Worm (Caenorhabditis elegans) whole organism, L4 larva: ENCODE results near the gene csa-1.

ENCODE experiments used
- F49E8.2 ChIP-seq: sonication (generic microtip); optimal IDR thresholded peaks from 2 replicates; lab custom pipeline; 2016; ENCODE audit warnings: missing compliant biosample characterization, mild to moderate bottlenecking, missing genetic modification characterization, borderline replicate concordance
- T20F7.1 ChIP-seq: fragments of 200-800 bp; sonication (Bioruptor generic); optimal IDR thresholded peaks from 2 replicates; lab custom pipeline; 2018; ENCODE audit warnings: mild to moderate bottlenecking, missing genetic modification characterization, missing compliant biosample characterization
- Y105C5A.15 ChIP-seq: fragments of 200-800 bp; sonication (Bioruptor generic); IDR thresholded peaks from 2 replicates; pipeline ENCODE4 v1.3.6; 2022; ENCODE audit warnings: missing genetic modification characterization, missing compliant biosample characterization
- Y75B8A.6 ChIP-seq: fragments of 200-800 bp; sonication (Bioruptor generic); IDR thresholded peaks from 2 replicates; pipeline ENCODE4 v1.3.6; 2022; ENCODE audit warnings: missing genetic modification reagents, missing genetic modification characterization, missing compliant biosample characterization
- aha-1 ChIP-seq: fragments of 150-350 bp; peaks from one replicate; lab custom pipeline; 2014; ENCODE audit warnings: missing biosample characterization, missing genetic modification characterization
- attf-4 ChIP-seq: sonication (generic microtip); optimal IDR thresholded peaks from 3 replicates; lab custom pipeline; 2017; ENCODE audit warnings: missing biosample characterization, missing genetic modification characterization
- ceh-20 ChIP-seq: fragments of 200-800 bp; sonication (Bioruptor generic); IDR thresholded peaks from 2 replicates; pipeline ENCODE4 v1.3.6; 2022; ENCODE audit warnings: missing genetic modification reagents, missing genetic modification characterization, missing compliant biosample characterization
- ceh-28 ChIP-seq: fragments of 150-350 bp; optimal IDR thresholded peaks from 2 replicates; lab custom pipeline; 2014; ENCODE audit warnings: missing biosample characterization, missing genetic modification reagents, missing genetic modification characterization
- ceh-32 ChIP-seq: sonication (generic microtip); optimal IDR thresholded peaks from 2 replicates; lab custom pipeline; 2016; ENCODE audit warnings: mild to moderate bottlenecking, missing genetic modification characterization, missing compliant biosample characterization; ENCODE audit not compliant: poor library complexity
- ces-1 ChIP-seq: fragments of 150-350 bp; sonication (generic microtip); optimal IDR thresholded peaks from 4 replicates; lab custom pipeline; 2014; ENCODE audit warnings: missing biosample characterization, missing genetic modification reagents, missing genetic modification characterization
- ctbp-1 ChIP-seq: fragments of 200-800 bp; sonication (Bioruptor generic); IDR thresholded peaks from 2 replicates; pipeline ENCODE4 v1.3.6; 2022; ENCODE audit warnings: missing genetic modification reagents, missing genetic modification characterization, missing compliant biosample characterization
- daf-16 ChIP-seq, 3 experiments: sonication (generic microtip); optimal IDR thresholded peaks; 2 replicates each; lab custom pipeline; 2016 to 2017; ENCODE audit warnings: missing genetic modification characterization in 3 of 3, missing genetic modification reagents in 3 of 3, mild to moderate bottlenecking in 2 of 3, missing compliant biosample characterization in 2 of 3, missing biosample characterization in 1 of 3, moderate library complexity in 1 of 3
- daf-8 ChIP-seq: fragments of 200-800 bp; sonication (Bioruptor generic); IDR thresholded peaks from 2 replicates; pipeline ENCODE4 v1.3.6; 2022; ENCODE audit warnings: missing genetic modification characterization, missing compliant biosample characterization
- dmd-8 ChIP-seq: fragments of 200-800 bp; sonication (Bioruptor generic); IDR thresholded peaks from 2 replicates; pipeline ENCODE4 v1.3.6; 2022; ENCODE audit warnings: missing genetic modification characterization, missing compliant biosample characterization
- dpl-1 ChIP-seq: fragments of 150-350 bp; optimal IDR thresholded peaks from 2 replicates; lab custom pipeline; 2014; ENCODE audit warnings: missing biosample characterization, missing genetic modification reagents, missing genetic modification characterization
- egl-27 ChIP-seq: sonication (generic microtip); optimal IDR thresholded peaks from 3 replicates; lab custom pipeline; 2017; ENCODE audit warnings: missing biosample characterization, missing genetic modification reagents, missing genetic modification characterization
- fos-1 ChIP-seq: fragments of 150-350 bp; optimal IDR thresholded peaks from 2 replicates; lab custom pipeline; 2014; ENCODE audit warnings: missing biosample characterization, missing genetic modification characterization
- gei-8 ChIP-seq: fragments of 200-800 bp; sonication (Bioruptor generic); optimal IDR thresholded peaks from 2 replicates; lab custom pipeline; 2018; ENCODE audit warnings: mild to moderate bottlenecking, missing genetic modification characterization, missing compliant biosample characterization
- hlh-11 ChIP-seq: fragments of 200-800 bp; sonication (Bioruptor generic); optimal IDR thresholded peaks from 2 replicates; lab custom pipeline; 2018; ENCODE audit warnings: mild to moderate bottlenecking, missing genetic modification characterization, missing compliant biosample characterization
- lim-7 ChIP-seq: fragments of 200-800 bp; sonication (Bioruptor generic); IDR thresholded peaks from 2 replicates; pipeline ENCODE4 v1.3.6; 2022; ENCODE audit warnings: missing genetic modification characterization, missing compliant biosample characterization
- lin-13 ChIP-seq: fragments of 150-350 bp; optimal IDR thresholded peaks from 2 replicates; lab custom pipeline; 2014; ENCODE audit warnings: missing biosample characterization, missing genetic modification reagents, missing genetic modification characterization
- lin-38 ChIP-seq: fragments of 200-800 bp; sonication (Bioruptor generic); IDR thresholded peaks from 2 replicates; pipeline ENCODE4 v1.3.6; 2022; ENCODE audit warnings: missing genetic modification reagents, missing genetic modification characterization, missing compliant biosample characterization
- lsy-2 ChIP-seq, 2 experiments: fragments of 150-350 bp in 1 of 2; sonication (generic microtip) in 1 of 2; optimal IDR thresholded peaks; 2 replicates each; lab custom pipeline; 2014 to 2017; ENCODE audit warnings: missing biosample characterization in 2 of 2, missing genetic modification characterization in 2 of 2
- mep-1 ChIP-seq: fragments of 150-350 bp; sonication (generic microtip); optimal IDR thresholded peaks from 3 replicates; lab custom pipeline; 2014; ENCODE audit warnings: missing biosample characterization, missing genetic modification characterization
- mxl-3 ChIP-seq: fragments of 200-800 bp; sonication (Bioruptor generic); optimal IDR thresholded peaks from 2 replicates; lab custom pipeline; 2018; ENCODE audit warnings: mild to moderate bottlenecking, missing genetic modification characterization, missing compliant biosample characterization
- nhr-11 ChIP-seq: fragments of 150-350 bp; optimal IDR thresholded peaks from 2 replicates; lab custom pipeline; 2014; ENCODE audit warnings: missing biosample characterization, missing genetic modification characterization
- nhr-76 ChIP-seq: fragments of 150-350 bp; optimal IDR thresholded peaks from 2 replicates; lab custom pipeline; 2014; ENCODE audit warnings: missing biosample characterization, missing genetic modification characterization
- nhr-77 ChIP-seq: fragments of 150-350 bp; optimal IDR thresholded peaks from 2 replicates; lab custom pipeline; 2014; ENCODE audit warnings: missing biosample characterization, missing genetic modification characterization
- pha-4 ChIP-seq, 2 experiments: fragments of 150-350 bp in 1 of 2; fragments of 200-800 bp in 1 of 2; sonication (Bioruptor generic) in 1 of 2; IDR thresholded peaks in 1 of 2; optimal IDR thresholded peaks in 1 of 2; 2 replicates each; pipeline versions ENCODE4 v1.3.6 to Lab custom; 2014 to 2022; ENCODE audit warnings: missing genetic modification characterization in 2 of 2, missing genetic modification reagents in 2 of 2, missing biosample characterization in 1 of 2, missing compliant biosample characterization in 1 of 2
- pqm-1 ChIP-seq: sonication (generic microtip); optimal IDR thresholded peaks from 2 replicates; lab custom pipeline; 2017; ENCODE audit warnings: missing biosample characterization, missing genetic modification characterization
- sdz-12 ChIP-seq: fragments of 200-800 bp; sonication (Bioruptor generic); optimal IDR thresholded peaks from 2 replicates; lab custom pipeline; 2018; ENCODE audit warnings: mild to moderate bottlenecking, missing genetic modification characterization, missing compliant biosample characterization
- spr-1 ChIP-seq: sonication (generic microtip); optimal IDR thresholded peaks from 2 replicates; lab custom pipeline; 2016; ENCODE audit warnings: mild to moderate bottlenecking, missing genetic modification characterization, missing compliant biosample characterization
- unc-62 ChIP-seq, 3 experiments: fragments of 150-350 bp in 1 of 3; sonication (generic microtip); optimal IDR thresholded peaks in 2 of 3; peaks in 1 of 3; 1 replicate in 1 of 3; 2 replicates in 2 of 3; lab custom pipeline; 2014 to 2017; ENCODE audit warnings: missing biosample characterization in 3 of 3, missing genetic modification characterization in 3 of 3, missing genetic modification reagents in 3 of 3, missing genotype in 1 of 3
- zfp-3 ChIP-seq: fragments of 200-800 bp; sonication (Bioruptor generic); conservative IDR thresholded peaks from 2 replicates; pipeline ENCODE4 v1.3.6; 2022; ENCODE audit warnings: missing genetic modification reagents, missing genetic modification characterization, missing compliant biosample characterization
- zip-11 ChIP-seq: fragments of 200-800 bp; sonication (Bioruptor generic); IDR thresholded peaks from 2 replicates; pipeline ENCODE4 v1.3.6; 2022; ENCODE audit warnings: missing genetic modification characterization, missing compliant biosample characterization
- zip-2 ChIP-seq: fragments of 150-350 bp; optimal IDR thresholded peaks from 2 replicates; lab custom pipeline; 2014; ENCODE audit warnings: missing biosample characterization, missing genetic modification characterization

csa-1 gene

DNA sequence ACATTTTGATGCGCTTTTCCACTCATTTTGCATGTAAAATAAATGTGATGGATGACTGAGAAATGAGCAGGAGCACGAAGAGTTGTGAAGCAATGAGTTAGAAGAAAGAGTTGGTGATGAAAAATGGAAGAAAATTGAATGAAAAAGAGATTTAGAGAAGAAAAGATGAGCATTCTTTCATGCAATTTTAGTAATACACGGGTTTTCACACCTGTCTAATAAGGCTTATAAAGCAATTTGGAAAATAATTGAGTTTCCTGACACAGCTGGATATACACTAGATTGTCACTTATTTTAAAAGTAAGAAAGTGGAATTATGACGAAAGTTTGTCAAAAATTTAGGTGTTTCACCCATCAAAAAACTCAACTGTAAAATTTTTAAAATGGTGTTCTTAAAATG is 8.7 kb downstream of the csa-1 start:
- TF ChIP-seq zfp-3 (GFP tag; lab: Robert Waterston, UW) (no peak), Y75B8A.6 (GFP tag; lab: Robert Waterston, UW) (no peak), gei-8 (no peak), ctbp-1 (GFP tag; lab: Robert Waterston, UW) (no peak), spr-1 (no peak), ceh-28 (tag; lab: Kevin White, UChicago) (no peak), lim-7 (GFP tag; lab: Robert Waterston, UW) (no peak), ceh-32 (no peak), lin-13 (GFP tag; lab: Kevin White, UChicago) (no peak)

- no peak for TF ChIP-seq dmd-8
- no peak for TF ChIP-seq pha-4 (GFP tag; IDR thresholded peaks at IDR 0.05; lab: Robert Waterston, UW)
- no peak for TF ChIP-seq pha-4 (tag; optimal IDR thresholded peaks at IDR 0.05; lab: Kevin White, UChicago)
- peak; percentile 71 for TF ChIP-seq aha-1 (tag; lab: Kevin White, UChicago)
- no peak for TF ChIP-seq nhr-77 (tag; lab: Kevin White, UChicago)
- TF ChIP-seq nhr-11 = no peak
- TF ChIP-seq dpl-1 = no peak
- no peak for TF ChIP-seq T20F7.1 (GFP tag; lab: Kevin White, UChicago)
These were observed 9.3 kb downstream of the csa-1 start, which contains the start of gene cam-1 for ce11 chrII:9310204-9310603. Gene cam-1 (minus strand): TSS chrII:9310304.

DNA sequence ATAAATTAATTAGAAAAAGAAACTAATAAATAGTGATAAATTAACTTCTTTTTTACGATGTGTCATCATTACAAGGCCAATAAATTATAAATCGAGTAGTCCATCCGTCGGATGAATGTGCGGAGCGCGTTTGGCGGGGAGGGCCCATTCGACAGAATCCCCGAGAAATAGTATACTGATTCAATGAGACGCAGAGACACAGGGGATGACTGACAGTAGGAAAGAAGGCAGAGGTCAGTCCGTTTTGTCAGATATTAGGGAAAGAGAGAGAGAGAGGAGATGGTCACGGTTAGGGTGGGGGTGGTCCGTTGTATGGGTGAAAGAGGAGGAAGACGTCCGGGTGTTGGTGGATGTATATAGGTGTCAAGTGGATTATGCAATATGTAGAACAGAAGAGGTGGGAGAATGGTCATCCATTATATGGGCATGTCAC is 10.9 kb downstream of the csa-1 start:
- no peak for TF ChIP-seq ces-1 (GFP tag; lab: Kevin White, UChicago)
- peak in 1 of 2 experiments; percentile 79 for TF ChIP-seq unc-62 (GFP tag; optimal IDR thresholded peaks at IDR 0.05 in 1 of 2; lab: Kevin White, UChicago)
- no peak for TF ChIP-seq unc-62 (tag; optimal IDR thresholded peaks at IDR 0.05; lab: Kevin White, UChicago)
- TF ChIP-seq, all 104 proteins: peak for 1

- TF ChIP-seq sdz-12 (no peak), zip-2 (tag; lab: Kevin White, UChicago) (no peak), mxl-3 (GFP tag; lab: Kevin White, UChicago) (no peak), lim-7 (GFP tag; lab: Robert Waterston, UW) (no peak), ctbp-1 (GFP tag; lab: Robert Waterston, UW) (no peak), aha-1 (tag; lab: Kevin White, UChicago) (peak; percentile 67), hlh-11 (tag; lab: Kevin White, UChicago) (peak; percentile 14), fos-1 (tag; lab: Kevin White, UChicago) (no peak), spr-1 (no peak), zip-11 (GFP tag; lab: Robert Waterston, UW) (no peak), pqm-1 (tag; lab: Kevin White, UChicago) (no peak), T20F7.1 (GFP tag; lab: Kevin White, UChicago) (no peak), unc-62 (GFP tag; optimal IDR thresholded peaks at IDR 0.05 in 1 of 2; lab: Kevin White, UChicago) (peak in 1 of 2 experiments; percentile 93), unc-62 (tag; optimal IDR thresholded peaks at IDR 0.05; lab: Kevin White, UChicago) (no peak), nhr-11 (peak; percentile 54), ceh-20 (GFP tag; lab: Robert Waterston, UW) (peak; percentile 61; the same call in 1 of the 2 replicates), daf-16 (GFP tag; optimal IDR thresholded peaks at IDR 0.05; lab: Kevin White, UChicago) (peak in 1 of 2 experiments; percentile 49), daf-16 (tag; optimal IDR thresholded peaks at IDR 0.05; lab: Kevin White, UChicago) (no peak), lsy-2 (tag; optimal IDR thresholded peaks at IDR 0.05; lab: Kevin White, UChicago) (peak in 1 of 2 experiments; percentile 19)
- TF ChIP-seq, all 104 proteins: peak for 7
These were observed 12.7 kb downstream of the csa-1 start for ce11 chrII:9306835-9307234.

DNA sequence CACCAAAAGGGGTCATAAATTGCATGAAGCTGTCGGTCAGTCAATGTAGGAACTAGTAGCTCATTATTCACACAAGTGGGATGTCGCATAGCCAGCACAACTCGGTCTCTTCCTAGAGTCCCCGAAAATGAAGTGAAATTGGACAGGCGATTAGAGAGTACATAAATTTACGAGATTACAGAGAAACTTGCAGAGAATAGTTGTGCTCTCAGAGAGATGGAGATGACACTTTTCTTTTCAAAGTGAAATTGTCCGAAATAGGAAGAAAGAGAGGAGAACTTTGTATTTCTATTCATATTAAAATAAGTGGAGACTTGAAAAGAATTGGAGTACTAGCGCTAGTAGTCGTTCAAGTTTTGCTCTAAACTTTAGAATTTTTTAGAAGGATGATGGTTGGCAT is 14.0 kb downstream of the csa-1 start:
- no peak for TF ChIP-seq ceh-20 (GFP tag; lab: Robert Waterston, UW)
- 0 out of 2 replicates have a peak, but pooled peaks have one; percentile 17 for TF ChIP-seq ctbp-1 (GFP tag; lab: Robert Waterston, UW)
- TF ChIP-seq unc-62 (GFP tag; optimal IDR thresholded peaks at IDR 0.05 in 1 of 2; lab: Kevin White, UChicago) = peak in 1 of 2 experiments; percentile 67
- no peak for TF ChIP-seq unc-62 (tag; optimal IDR thresholded peaks at IDR 0.05; lab: Kevin White, UChicago)
- peak; percentile 23 for TF ChIP-seq aha-1 (tag; lab: Kevin White, UChicago)
- no peak for TF ChIP-seq sdz-12

- TF ChIP-seq lin-38 (GFP tag; lab: Robert Waterston, UW) (no peak), mep-1 (tag; lab: Kevin White, UChicago) (no peak), fos-1 (tag; lab: Kevin White, UChicago) (no peak), Y105C5A.15 (GFP tag; lab: Robert Waterston, UW) (no peak), daf-8 (GFP tag; lab: Robert Waterston, UW) (no peak), zip-2 (tag; lab: Kevin White, UChicago) (no peak), egl-27 (tag; lab: Kevin White, UChicago) (no peak), nhr-76 (no peak), ceh-28 (tag; lab: Kevin White, UChicago) (no peak), spr-1 (no peak), attf-4 (tag; lab: Kevin White, UChicago) (no peak), F49E8.2 (no peak), lin-13 (GFP tag; lab: Kevin White, UChicago) (no peak)
These were observed 14.7 kb downstream of the csa-1 start for ce11 chrII:9304849-9305248.
